Worm (Caenorhabditis elegans) whole organism, L1 larva: Measurements from ENCODE around the gene C55A6.3.

Experiments
- ama-1 ChIP-seq: fragments of 150-350 bp; optimal IDR thresholded peaks from 2 replicates; lab custom pipeline; 2014
- elt-2 ChIP-seq: sonication (generic microtip); optimal IDR thresholded peaks from 2 replicates; lab custom pipeline; 2016; ENCODE audit warnings: missing genetic modification characterization, mild to moderate bottlenecking, inconsistent platforms, missing compliant biosample characterization, missing genetic modification reagents
- nhr-76 ChIP-seq: sonication (generic microtip); optimal IDR thresholded peaks from 2 replicates; lab custom pipeline; 2017; ENCODE audit warnings: missing biosample characterization, missing genetic modification characterization
- nhr-77 ChIP-seq: fragments of 150-350 bp; optimal IDR thresholded peaks from 2 replicates; lab custom pipeline; 2014; ENCODE audit warnings: missing biosample characterization, missing genetic modification characterization
- unc-62 ChIP-seq: fragments of 150-350 bp; optimal IDR thresholded peaks from 2 replicates; lab custom pipeline; 2014; ENCODE audit warnings: missing biosample characterization, missing genetic modification reagents, missing genetic modification characterization
- ztf-11 ChIP-seq, 2 experiments: sonication (generic microtip); optimal IDR thresholded peaks; 2 replicates each; lab custom pipeline; 2016 to 2017; ENCODE audit warnings: missing genetic modification characterization in 2 of 2, missing biosample characterization in 1 of 2, missing compliant biosample characterization in 1 of 2

ce11 chrV:11517789-11518188 is 4.5 kb upstream of the C55A6.3 start, which contains the start of gene C55A6.4:
- no peak for TF ChIP-seq nhr-77
- TF ChIP-seq ama-1 (lab: Kevin White, UChicago) = no peak
- no peak for TF ChIP-seq nhr-76 (tag; lab: Kevin White, UChicago)
- no peak for TF ChIP-seq ztf-11 (tag; optimal IDR thresholded peaks at IDR 0.05; lab: Kevin White, UChicago)
- no peak for TF ChIP-seq unc-62 (GFP tag; lab: Kevin White, UChicago)
- no peak for TF ChIP-seq elt-2 (tag; lab: Kevin White, UChicago)
